Worm (Caenorhabditis elegans) whole organism, late embryonic: ENCODE data around the gene C18D1.2.
A peak's percentile ranks its signal among the peaks of the same experiment; 100 is the strongest.

ENCODE experiments used
- C08G9.2 ChIP-seq: sonication (generic microtip); optimal IDR thresholded peaks from 2 replicates; lab custom pipeline; 2016; ENCODE audit warnings: mild to moderate bottlenecking, missing genetic modification characterization, moderate library complexity, missing compliant biosample characterization
- F13H6.1 ChIP-seq: sonication (generic microtip); optimal IDR thresholded peaks from 2 replicates; lab custom pipeline; 2016; ENCODE audit warnings: missing genetic modification characterization, missing compliant biosample characterization
- K02D7.2 ChIP-seq: sonication (generic microtip); optimal IDR thresholded peaks from 2 replicates; lab custom pipeline; 2017; ENCODE audit warnings: mild to moderate bottlenecking, missing genetic modification characterization, missing compliant biosample characterization
- K09A11.1 ChIP-seq: sonication (generic microtip); optimal IDR thresholded peaks from 2 replicates; lab custom pipeline; 2017; ENCODE audit warnings: antibody characterized with exemption, mild to moderate bottlenecking, missing genetic modification characterization, missing compliant biosample characterization; ENCODE audit not compliant: insufficient read depth
- T23F11.4 ChIP-seq: fragments of 200-800 bp; sonication (Bioruptor generic); optimal IDR thresholded peaks from 2 replicates; lab custom pipeline; 2018; ENCODE audit warnings: mild to moderate bottlenecking, missing genetic modification characterization, missing compliant biosample characterization
- Y22D7AL.16 ChIP-seq: sonication (generic microtip); optimal IDR thresholded peaks from 2 replicates; lab custom pipeline; 2016; ENCODE audit warnings: missing genetic modification characterization, missing compliant biosample characterization
- ama-1 ChIP-seq: fragments of 150-350 bp; optimal IDR thresholded peaks from 2 replicates; lab custom pipeline; 2014
- ceh-14 ChIP-seq: sonication (generic microtip); optimal IDR thresholded peaks from 2 replicates; lab custom pipeline; 2016; ENCODE audit warnings: missing genotype, missing genetic modification characterization, missing compliant biosample characterization
- ceh-18 ChIP-seq: sonication (generic microtip); optimal IDR thresholded peaks from 2 replicates; lab custom pipeline; 2016; ENCODE audit warnings: missing genetic modification characterization, missing compliant biosample characterization
- ceh-2 ChIP-seq: sonication (generic microtip); optimal IDR thresholded peaks from 2 replicates; lab custom pipeline; 2016; ENCODE audit warnings: missing genotype, missing genetic modification characterization, missing compliant biosample characterization
- ceh-24 ChIP-seq: sonication (generic microtip); optimal IDR thresholded peaks from 2 replicates; lab custom pipeline; 2016; ENCODE audit warnings: mild to moderate bottlenecking, missing genetic modification characterization, missing compliant biosample characterization
- ceh-31 ChIP-seq: sonication (generic microtip); optimal IDR thresholded peaks from 2 replicates; lab custom pipeline; 2016; ENCODE audit warnings: missing genetic modification characterization, missing compliant biosample characterization
- ceh-48 ChIP-seq: sonication (generic microtip); optimal IDR thresholded peaks from 2 replicates; lab custom pipeline; 2016; ENCODE audit warnings: missing genetic modification characterization, inconsistent platforms, missing compliant biosample characterization
- ceh-6 ChIP-seq: fragments of 200-800 bp; sonication (Bioruptor generic); optimal IDR thresholded peaks from 2 replicates; lab custom pipeline; 2018; ENCODE audit warnings: mild to moderate bottlenecking, missing genetic modification characterization, missing compliant biosample characterization
- dmd-4 ChIP-seq: sonication (generic microtip); optimal IDR thresholded peaks from 2 replicates; lab custom pipeline; 2016; ENCODE audit warnings: borderline replicate concordance, missing genetic modification characterization, missing compliant biosample characterization
- dve-1 ChIP-seq: sonication (generic microtip); optimal IDR thresholded peaks from 2 replicates; lab custom pipeline; 2017; ENCODE audit warnings: antibody characterized with exemption, mild to moderate bottlenecking, missing genetic modification characterization, missing compliant biosample characterization
- ets-4 ChIP-seq: sonication (generic microtip); optimal IDR thresholded peaks from 2 replicates; lab custom pipeline; 2016; ENCODE audit warnings: missing genetic modification characterization, missing compliant biosample characterization
- fax-1 ChIP-seq: sonication (generic microtip); optimal IDR thresholded peaks from 2 replicates; lab custom pipeline; 2016; ENCODE audit warnings: missing genotype, missing genetic modification characterization, missing compliant biosample characterization
- fkh-10 ChIP-seq: fragments of 150-350 bp; optimal IDR thresholded peaks from 2 replicates; lab custom pipeline; 2014; ENCODE audit warnings: missing biosample characterization, missing genetic modification reagents, missing genetic modification characterization
- fkh-6 ChIP-seq: sonication (generic microtip); optimal IDR thresholded peaks from 2 replicates; lab custom pipeline; 2016; ENCODE audit warnings: missing genetic modification characterization, missing compliant biosample characterization
- gmeb-2 ChIP-seq: sonication (generic microtip); optimal IDR thresholded peaks from 2 replicates; lab custom pipeline; 2016; ENCODE audit warnings: missing genetic modification characterization, inconsistent platforms, missing compliant biosample characterization
- hlh-13 ChIP-seq: fragments of 200-800 bp; sonication (Bioruptor generic); optimal IDR thresholded peaks from 2 replicates; lab custom pipeline; 2018; ENCODE audit warnings: mild to moderate bottlenecking, missing genetic modification characterization, missing compliant biosample characterization
- hlh-15 ChIP-seq: sonication (generic microtip); optimal IDR thresholded peaks from 2 replicates; lab custom pipeline; 2016; ENCODE audit warnings: missing genetic modification characterization, missing compliant biosample characterization
- hlh-6 ChIP-seq: sonication (generic microtip); optimal IDR thresholded peaks from 2 replicates; lab custom pipeline; 2016; ENCODE audit warnings: missing genotype, missing genetic modification characterization, missing compliant biosample characterization
- lim-6 ChIP-seq: sonication (generic microtip); optimal IDR thresholded peaks from 2 replicates; lab custom pipeline; 2016; ENCODE audit warnings: missing genetic modification characterization, missing compliant biosample characterization
- nfya-1 ChIP-seq: sonication (generic microtip); optimal IDR thresholded peaks from 2 replicates; lab custom pipeline; 2017; ENCODE audit warnings: missing genetic modification characterization, mild to moderate bottlenecking, missing compliant biosample characterization, antibody characterized with exemption, moderate library complexity
- nhr-11 ChIP-seq: fragments of 150-350 bp; optimal IDR thresholded peaks from 2 replicates; lab custom pipeline; 2014; ENCODE audit warnings: missing biosample characterization, missing genetic modification characterization
- npax-4 ChIP-seq: sonication (generic microtip); optimal IDR thresholded peaks from 2 replicates; lab custom pipeline; 2016; ENCODE audit warnings: missing genetic modification characterization, missing compliant biosample characterization
- odd-2 ChIP-seq: sonication (generic microtip); optimal IDR thresholded peaks from 2 replicates; lab custom pipeline; 2017; ENCODE audit warnings: antibody characterized with exemption, mild to moderate bottlenecking, missing genetic modification characterization, missing compliant biosample characterization
- pat-9 ChIP-seq: fragments of 200-800 bp; sonication (Bioruptor generic); optimal IDR thresholded peaks from 2 replicates; lab custom pipeline; 2018; ENCODE audit warnings: mild to moderate bottlenecking, missing genetic modification characterization, moderate library complexity, missing compliant biosample characterization
- pha-2 ChIP-seq: sonication (generic microtip); optimal IDR thresholded peaks from 2 replicates; lab custom pipeline; 2017; ENCODE audit warnings: mild to moderate bottlenecking, missing genetic modification characterization, missing compliant biosample characterization
- pqm-1 ChIP-seq: sonication (generic microtip); optimal IDR thresholded peaks from 2 replicates; lab custom pipeline; 2016; ENCODE audit warnings: missing genetic modification characterization, missing compliant biosample characterization
- pros-1 ChIP-seq: fragments of 150-350 bp; optimal IDR thresholded peaks from 2 replicates; lab custom pipeline; 2014; ENCODE audit warnings: missing biosample characterization, missing genetic modification reagents, missing genetic modification characterization
- sdc-2 ChIP-seq: sonication (generic microtip); optimal IDR thresholded peaks from 2 replicates; lab custom pipeline; 2016; ENCODE audit warnings: missing genotype, missing genetic modification characterization, missing compliant biosample characterization
- sox-4 ChIP-seq: sonication (generic microtip); optimal IDR thresholded peaks from 2 replicates; lab custom pipeline; 2017; ENCODE audit warnings: mild to moderate bottlenecking, missing genetic modification characterization, inconsistent platforms, missing compliant biosample characterization
- syd-9 ChIP-seq: sonication (generic microtip); optimal IDR thresholded peaks from 2 replicates; lab custom pipeline; 2016; ENCODE audit warnings: mild to moderate bottlenecking, missing genetic modification characterization, moderate library complexity, missing compliant biosample characterization
- tbx-2 ChIP-seq: sonication (generic microtip); optimal IDR thresholded peaks from 2 replicates; lab custom pipeline; 2016; ENCODE audit warnings: missing genetic modification characterization, missing compliant biosample characterization
- tbx-7 ChIP-seq: sonication (generic microtip); optimal IDR thresholded peaks from 2 replicates; lab custom pipeline; 2016; ENCODE audit warnings: missing genotype, missing genetic modification characterization, missing compliant biosample characterization
- ttx-3 ChIP-seq: sonication (generic microtip); optimal IDR thresholded peaks from 2 replicates; lab custom pipeline; 2016; ENCODE audit warnings: missing genetic modification reagents, missing genetic modification characterization, missing compliant biosample characterization
- unc-3 ChIP-seq, 2 experiments: fragments of 200-800 bp in 1 of 2; sonication (Bioruptor generic) in 1 of 2; sonication (generic microtip) in 1 of 2; conservative IDR thresholded peaks in 1 of 2; optimal IDR thresholded peaks in 1 of 2; 2 replicates each; pipeline versions ENCODE4 v1.3.6 to Lab custom; 2016 to 2022; ENCODE audit warnings: missing compliant biosample characterization in 2 of 2, missing genetic modification characterization in 2 of 2, missing genetic modification reagents in 1 of 2
- unc-42 ChIP-seq: sonication (generic microtip); optimal IDR thresholded peaks from 2 replicates; lab custom pipeline; 2016; ENCODE audit warnings: missing genotype, missing genetic modification characterization, missing compliant biosample characterization
- zip-5 ChIP-seq: sonication (generic microtip); optimal IDR thresholded peaks from 2 replicates; lab custom pipeline; 2016; ENCODE audit warnings: missing genetic modification characterization, missing compliant biosample characterization

C18D1.2 gene

ce11 chrII:10048568-10048967, 8.2 kb upstream of the C18D1.2 start, which contains the start of gene flp-4:
Gene flp-4, plus strand, starts transcription at chrII:10048868.
- TF ChIP-seq ama-1 (no peak), pha-2 (tag; lab: Kevin White, UChicago) (no peak), pros-1 (tag; lab: Kevin White, UChicago) (no peak), hlh-13 (GFP tag; lab: Kevin White, UChicago) (no peak), C08G9.2 (tag; lab: Kevin White, UChicago) (no peak), ceh-48 (no peak), hlh-15 (no peak), T23F11.4 (no peak), odd-2 (tag; lab: Kevin White, UChicago) (no peak), syd-9 (tag; lab: Kevin White, UChicago) (no peak), dve-1 (no peak), Y22D7AL.16 (no peak), zip-5 (no peak), tbx-7 (tag; lab: Kevin White, UChicago) (no peak), ceh-24 (tag; lab: Kevin White, UChicago) (no peak), pqm-1 (tag; lab: Kevin White, UChicago) (no peak), fkh-6 (tag; lab: Kevin White, UChicago) (no peak), lim-6 (tag; lab: Kevin White, UChicago) (no peak), gmeb-2 (tag; lab: Kevin White, UChicago) (no peak)

DNA sequence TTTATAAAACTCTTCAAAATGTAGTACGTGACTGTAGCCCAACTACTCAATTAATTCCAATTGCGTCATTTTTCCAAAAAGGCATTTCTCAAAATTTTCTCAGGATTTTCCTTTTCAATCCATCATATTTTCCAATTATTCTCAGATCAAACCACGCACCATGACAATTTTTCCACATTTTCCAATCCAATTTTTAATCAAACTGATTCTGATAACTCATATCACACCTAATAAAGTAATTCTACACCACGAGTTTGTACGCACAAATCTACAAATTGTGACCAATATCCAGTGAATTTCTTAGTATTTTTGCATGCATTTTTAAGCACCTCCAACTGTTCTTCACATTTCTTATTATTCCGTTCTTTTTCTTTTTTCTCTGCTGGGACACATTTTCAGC, 5.3 kb upstream of the C18D1.2 start:
- TF ChIP-seq nhr-11 (tag; lab: Kevin White, UChicago) (no peak), T23F11.4 (no peak), K02D7.2 (tag; lab: Kevin White, UChicago) (no peak), ceh-31 (tag; lab: Kevin White, UChicago) (no peak)

- peak; percentile 85 for TF ChIP-seq unc-42 (tag; lab: Kevin White, UChicago)
- no peak for TF ChIP-seq K09A11.1 (tag; lab: Kevin White, UChicago)
Observed at ce11 chrII:10060508-10060907, 3.7 kb downstream of the C18D1.2 start, which contains the start of gene stg-1. Gene stg-1, minus strand, starts transcription at chrII:10060660.

- TF ChIP-seq sox-4 (no peak), ceh-6 (GFP tag; lab: Kevin White, UChicago) (peak; percentile 42), dmd-4 (tag; lab: Kevin White, UChicago) (no peak), hlh-15 (no peak), tbx-2 (tag; lab: Kevin White, UChicago) (peak; percentile 4), nfya-1 (peak; percentile 11), ceh-18 (no peak), lim-6 (tag; lab: Kevin White, UChicago) (no peak), gmeb-2 (tag; lab: Kevin White, UChicago) (no peak), ets-4 (no peak), ceh-2 (tag; lab: Kevin White, UChicago) (no peak), pat-9 (no peak)
Observed at ce11 chrII:10065472-10065871, 8.7 kb downstream of the C18D1.2 start.

ce11 chrII:10067817-10068216, 11.0 kb downstream of the C18D1.2 start, which contains the start of gene die-1:
Gene die-1, minus strand, starts transcription at chrII:10067917.
- TF ChIP-seq ttx-3 (no peak), ceh-6 (GFP tag; lab: Kevin White, UChicago) (no peak), T23F11.4 (no peak), ceh-24 (tag; lab: Kevin White, UChicago) (no peak), sdc-2 (tag; lab: Kevin White, UChicago) (no peak), F13H6.1 (tag; lab: Kevin White, UChicago) (no peak), ceh-2 (tag; lab: Kevin White, UChicago) (no peak), pha-2 (tag; lab: Kevin White, UChicago) (no peak), pat-9 (no peak), sox-4 (no peak), hlh-6 (tag; lab: Kevin White, UChicago) (no peak), fkh-10 (GFP tag; lab: Kevin White, UChicago) (no peak), npax-4 (tag; lab: Kevin White, UChicago) (no peak), gmeb-2 (tag; lab: Kevin White, UChicago) (no peak), unc-3 (GFP tag; conservative IDR thresholded peaks at IDR 0.05; lab: Robert Waterston, UW) (no peak), unc-3 (tag; optimal IDR thresholded peaks at IDR 0.05; lab: Kevin White, UChicago) (no peak), tbx-7 (tag; lab: Kevin White, UChicago) (no peak), fax-1 (no peak), ceh-14 (no peak), Y22D7AL.16 (no peak)
